Fruit fly (Drosophila melanogaster): ENCODE data around the gene CG13690.

Gene CG13690

DNA sequence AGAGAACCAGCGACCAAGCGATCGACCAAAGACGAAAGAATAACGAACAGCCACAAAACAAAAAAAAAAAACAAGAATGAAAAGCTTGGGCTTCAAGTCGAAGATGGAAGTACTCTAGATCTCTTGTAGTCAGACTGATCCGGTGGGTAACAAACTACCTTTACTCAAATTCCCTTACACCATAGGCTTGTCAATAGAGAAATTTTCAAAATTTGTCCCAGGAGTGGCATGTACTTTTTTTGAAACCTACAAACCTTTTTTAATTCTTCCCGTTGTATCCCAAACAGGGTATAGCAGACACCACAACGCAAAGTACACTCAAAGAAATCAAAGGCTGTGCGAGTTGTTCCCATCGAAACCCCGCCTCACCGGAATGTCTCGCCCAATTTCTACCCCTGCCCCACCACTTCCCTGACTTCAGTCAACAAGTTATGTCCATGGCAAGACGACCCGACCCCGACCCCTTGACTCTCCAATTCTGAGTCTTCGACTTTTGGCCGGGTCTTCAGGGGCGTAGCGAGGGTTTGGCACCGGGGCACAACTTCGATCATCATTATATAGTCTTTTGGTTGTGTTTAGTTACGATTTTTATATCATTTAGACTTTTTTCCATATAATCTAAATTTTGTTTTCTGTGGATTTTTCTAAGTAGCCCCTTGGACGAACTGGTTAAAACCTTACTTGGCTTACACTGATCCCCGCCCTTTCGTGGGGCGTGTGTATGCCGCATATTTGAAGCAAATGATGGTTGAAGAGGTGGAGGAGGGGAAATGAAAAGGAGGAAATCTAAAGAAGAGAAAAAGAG, 10.4 kb upstream of the CG13690 start (continued):
- TF ChIP-seq CG6808 (GFP tag; optimal IDR thresholded peaks at IDR 0.05): peak; percentile 77
- TF ChIP-seq net (GFP tag; optimal IDR thresholded peaks at IDR 0.05): peak; percentile 68
- TF ChIP-seq CG6163 (GFP tag; IDR thresholded peaks at IDR 0.05): peak; percentile 89
- TF ChIP-seq fkh (GFP tag; optimal IDR thresholded peaks at IDR 0.05): no peak
- peak; percentile 66; the same call in 1 of the 2 replicates for TF ChIP-seq CG15336 (GFP tag; IDR thresholded peaks at IDR 0.05)
- TF ChIP-seq lz (GFP tag; optimal IDR thresholded peaks at IDR 0.05): peak; percentile 94
- TF ChIP-seq achi (GFP tag; optimal IDR thresholded peaks at IDR 0.05): peak; percentile 86
- TF ChIP-seq CG11762 (GFP tag; optimal IDR thresholded peaks at IDR 0.05; ENCODE audit: insufficient read depth): peak; percentile 51
- TF ChIP-seq CG4318 (GFP tag; optimal IDR thresholded peaks at IDR 0.05): peak; percentile 22
- TF ChIP-seq pdm3 (GFP tag; optimal IDR thresholded peaks at IDR 0.05): peak; percentile 90
- peak; percentile 79 for TF ChIP-seq CG6854 (GFP tag; optimal IDR thresholded peaks at IDR 0.05)
- TF ChIP-seq CG11902 (GFP tag; optimal IDR thresholded peaks at IDR 0.05): peak; percentile 97
- TF ChIP-seq cyc (GFP tag; optimal IDR thresholded peaks at IDR 0.05): peak; percentile 95
- TF ChIP-seq CG6276 (GFP tag; optimal IDR thresholded peaks at IDR 0.05): peak; percentile 42
- peak; percentile 56 for TF ChIP-seq Lpt (GFP tag; optimal IDR thresholded peaks at IDR 0.05)
- peak; percentile 93 for TF ChIP-seq Smox (GFP tag; optimal IDR thresholded peaks at IDR 0.05)
- TF ChIP-seq CG32006 (GFP tag; optimal IDR thresholded peaks at IDR 0.05): peak; percentile 76
- TF ChIP-seq Met (GFP tag; optimal IDR thresholded peaks at IDR 0.05): peak; percentile 96
- TF ChIP-seq eg (GFP tag; IDR thresholded peaks at IDR 0.05): peak; percentile 53
- peak; percentile 91 for TF ChIP-seq Eip93F (GFP tag; optimal IDR thresholded peaks at IDR 0.05)

DNA sequence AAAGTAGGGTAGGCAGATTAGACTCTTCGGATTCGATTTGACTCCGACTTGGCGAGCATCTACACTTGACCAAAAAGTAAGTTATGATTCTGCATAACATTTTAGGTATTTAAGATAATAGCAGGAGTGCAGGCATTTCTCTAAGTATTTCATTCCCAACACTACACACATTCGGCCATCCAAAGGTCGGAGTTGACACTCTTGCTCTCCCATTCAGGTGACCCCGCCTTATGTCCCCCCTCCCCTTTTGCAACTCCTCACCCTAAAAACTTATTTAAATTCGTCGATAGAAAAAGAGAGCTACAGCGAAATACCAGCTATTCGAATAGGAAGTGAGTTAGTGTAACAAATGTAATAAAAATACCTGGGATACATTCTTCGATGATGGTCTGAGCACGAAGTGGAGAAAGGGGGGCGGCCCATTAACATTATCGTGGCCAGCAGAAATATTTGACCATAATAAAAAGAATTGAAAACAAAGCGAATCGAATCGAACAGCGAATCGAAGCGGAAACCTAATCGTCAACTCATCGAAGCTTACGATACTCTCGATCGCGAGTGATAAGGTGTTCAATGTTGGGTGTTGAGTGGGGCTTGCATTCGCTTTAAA, 9.0 kb upstream of the CG13690 start:
- TF ChIP-seq CG6792 (GFP tag; optimal IDR thresholded peaks at IDR 0.05): no peak
- TF ChIP-seq CG10669 (GFP tag; optimal IDR thresholded peaks at IDR 0.05): no peak
- no peak for TF ChIP-seq topi (GFP tag; optimal IDR thresholded peaks at IDR 0.05)
- TF ChIP-seq net (GFP tag; optimal IDR thresholded peaks at IDR 0.05): no peak
- peak; percentile 3 for TF ChIP-seq CG4318 (GFP tag; optimal IDR thresholded peaks at IDR 0.05)
- peak; percentile 25 for TF ChIP-seq svp (GFP tag)
- TF ChIP-seq CG6808 (GFP tag; optimal IDR thresholded peaks at IDR 0.05): no peak
- no peak for TF ChIP-seq Sox102F (GFP tag; optimal IDR thresholded peaks at IDR 0.05)
- no peak for TF ChIP-seq Smox (GFP tag; optimal IDR thresholded peaks at IDR 0.05)
- no peak for TF ChIP-seq Ets96B (tag; optimal IDR thresholded peaks at IDR 0.05)
- no peak for TF ChIP-seq Sox14 (GFP tag; optimal IDR thresholded peaks at IDR 0.05)
- TF ChIP-seq CG11762 (GFP tag; optimal IDR thresholded peaks at IDR 0.05; ENCODE audit: insufficient read depth): no peak
- no peak for TF ChIP-seq Eip75B (GFP tag; optimal IDR thresholded peaks at IDR 0.05)
- no peak for TF ChIP-seq fd85E (GFP tag; optimal IDR thresholded peaks at IDR 0.05)
- no peak for TF ChIP-seq CG6163 (GFP tag; IDR thresholded peaks at IDR 0.05)
- TF ChIP-seq esn (GFP tag; optimal IDR thresholded peaks at IDR 0.05): no peak
- no peak for TF ChIP-seq cyc (GFP tag; optimal IDR thresholded peaks at IDR 0.05)
- TF ChIP-seq CG6854 (GFP tag; optimal IDR thresholded peaks at IDR 0.05): no peak
- TF ChIP-seq CG10631 (GFP tag; optimal IDR thresholded peaks at IDR 0.05): no peak
- TF ChIP-seq CG9139 (GFP tag; optimal IDR thresholded peaks at IDR 0.05): no peak
- 0 out of 3 replicates have a peak, but pooled peaks have one; percentile 16 for TF ChIP-seq CG8119 (GFP tag; IDR thresholded peaks at IDR 0.05)
- TF ChIP-seq ss (GFP tag; optimal IDR thresholded peaks at IDR 0.05): no peak
- TF ChIP-seq CG34406 (GFP tag; optimal IDR thresholded peaks at IDR 0.05): no peak
- TF ChIP-seq eg (GFP tag; IDR thresholded peaks at IDR 0.05): no peak
- TF ChIP-seq Eip78C (GFP tag): peak; percentile 75
- TF ChIP-seq Lpt (GFP tag; optimal IDR thresholded peaks at IDR 0.05): no peak
- TF ChIP-seq Hr4 (GFP tag; optimal IDR thresholded peaks at IDR 0.05): peak; percentile 12
- no peak for TF ChIP-seq dsx (GFP tag; optimal IDR thresholded peaks at IDR 0.05; ENCODE audit: poor library complexity, severe bottlenecking)
- no peak for TF ChIP-seq Blimp-1 (GFP tag; optimal IDR thresholded peaks at IDR 0.05)
- TF ChIP-seq CG11294 (GFP tag; IDR thresholded peaks at IDR 0.05): no peak
- no peak for TF ChIP-seq fkh (GFP tag; optimal IDR thresholded peaks at IDR 0.05)
- TF ChIP-seq pdm3 (GFP tag; optimal IDR thresholded peaks at IDR 0.05): no peak
- TF ChIP-seq CG32006 (GFP tag; optimal IDR thresholded peaks at IDR 0.05): peak; percentile 45
